Worm (Caenorhabditis elegans) whole organism, L4 larva: ENCODE data around the gene sds-22.

Source experiments
- D1046.2 ChIP-seq: fragments of 200-800 bp; sonication (Bioruptor generic); IDR thresholded peaks from 2 replicates; pipeline ENCODE4 v1.3.6; 2022; ENCODE audit warnings: missing genetic modification characterization, missing compliant biosample characterization
- F10B5.3 ChIP-seq: sonication (generic microtip); optimal IDR thresholded peaks from 2 replicates; lab custom pipeline; 2016; ENCODE audit warnings: mild to moderate bottlenecking, missing genetic modification characterization, missing compliant biosample characterization
- F37D6.2 ChIP-seq: sonication (generic microtip); optimal IDR thresholded peaks from 2 replicates; lab custom pipeline; 2016; ENCODE audit warnings: mild to moderate bottlenecking, missing genetic modification characterization, missing compliant biosample characterization
- R02D3.7 ChIP-seq: fragments of 150-350 bp; sonication (generic microtip); optimal IDR thresholded peaks from 3 replicates; lab custom pipeline; 2014; ENCODE audit warnings: missing biosample characterization, missing genetic modification characterization
- T20F7.1 ChIP-seq: fragments of 200-800 bp; sonication (Bioruptor generic); optimal IDR thresholded peaks from 2 replicates; lab custom pipeline; 2018; ENCODE audit warnings: mild to moderate bottlenecking, missing genetic modification characterization, missing compliant biosample characterization
- Y5F2A.4 ChIP-seq: fragments of 200-800 bp; sonication (Bioruptor generic); optimal IDR thresholded peaks from 2 replicates; lab custom pipeline; 2018; ENCODE audit warnings: mild to moderate bottlenecking, missing genetic modification characterization, missing compliant biosample characterization
- ZK546.5 ChIP-seq, 2 experiments: sonication (generic microtip); optimal IDR thresholded peaks; 2 replicates each; lab custom pipeline; 2017; ENCODE audit warnings: missing biosample characterization in 2 of 2, missing genetic modification characterization in 2 of 2
- aha-1 ChIP-seq: fragments of 150-350 bp; peaks from one replicate; lab custom pipeline; 2014; ENCODE audit warnings: missing biosample characterization, missing genetic modification characterization
- attf-4 ChIP-seq: sonication (generic microtip); optimal IDR thresholded peaks from 3 replicates; lab custom pipeline; 2017; ENCODE audit warnings: missing biosample characterization, missing genetic modification characterization
- ceh-20 ChIP-seq: fragments of 200-800 bp; sonication (Bioruptor generic); IDR thresholded peaks from 2 replicates; pipeline ENCODE4 v1.3.6; 2022; ENCODE audit warnings: missing genetic modification reagents, missing genetic modification characterization, missing compliant biosample characterization
- ceh-28 ChIP-seq: fragments of 150-350 bp; optimal IDR thresholded peaks from 2 replicates; lab custom pipeline; 2014; ENCODE audit warnings: missing biosample characterization, missing genetic modification reagents, missing genetic modification characterization
- ceh-32 ChIP-seq: sonication (generic microtip); optimal IDR thresholded peaks from 2 replicates; lab custom pipeline; 2016; ENCODE audit warnings: mild to moderate bottlenecking, missing genetic modification characterization, missing compliant biosample characterization; ENCODE audit not compliant: poor library complexity
- cey-2 ChIP-seq: sonication (generic microtip); optimal IDR thresholded peaks from 3 replicates; lab custom pipeline; 2017; ENCODE audit warnings: missing genetic modification characterization, mild to moderate bottlenecking, missing compliant biosample characterization, antibody characterized with exemption, borderline replicate concordance; ENCODE audit not compliant: insufficient read depth
- daf-12 ChIP-seq: fragments of 150-350 bp; optimal IDR thresholded peaks from 2 replicates; lab custom pipeline; 2014; ENCODE audit warnings: missing biosample characterization, missing genetic modification reagents, missing genetic modification characterization
- daf-16 ChIP-seq, 3 experiments: sonication (generic microtip); optimal IDR thresholded peaks; 2 replicates each; lab custom pipeline; 2016 to 2017; ENCODE audit warnings: missing genetic modification characterization in 3 of 3, missing genetic modification reagents in 3 of 3, mild to moderate bottlenecking in 2 of 3, missing compliant biosample characterization in 2 of 3, missing biosample characterization in 1 of 3, moderate library complexity in 1 of 3
- dmd-8 ChIP-seq: fragments of 200-800 bp; sonication (Bioruptor generic); IDR thresholded peaks from 2 replicates; pipeline ENCODE4 v1.3.6; 2022; ENCODE audit warnings: missing genetic modification characterization, missing compliant biosample characterization
- dmd-9 ChIP-seq: fragments of 200-800 bp; sonication (Bioruptor generic); IDR thresholded peaks from 2 replicates; pipeline ENCODE4 v1.3.6; 2022; ENCODE audit warnings: missing genetic modification reagents, missing genetic modification characterization, missing compliant biosample characterization
- dve-1 ChIP-seq: sonication (generic microtip); optimal IDR thresholded peaks from 2 replicates; lab custom pipeline; 2017; ENCODE audit warnings: antibody characterized with exemption, mild to moderate bottlenecking, missing genetic modification characterization, missing compliant biosample characterization; ENCODE audit not compliant: insufficient read depth
- fos-1 ChIP-seq: fragments of 150-350 bp; optimal IDR thresholded peaks from 2 replicates; lab custom pipeline; 2014; ENCODE audit warnings: missing biosample characterization, missing genetic modification characterization
- gei-8 ChIP-seq: fragments of 200-800 bp; sonication (Bioruptor generic); optimal IDR thresholded peaks from 2 replicates; lab custom pipeline; 2018; ENCODE audit warnings: mild to moderate bottlenecking, missing genetic modification characterization, missing compliant biosample characterization
- hmg-1.1 ChIP-seq: fragments of 200-800 bp; sonication (Bioruptor generic); IDR thresholded peaks from 2 replicates; pipeline ENCODE4 v1.3.6; 2022; ENCODE audit warnings: missing genetic modification reagents, missing genetic modification characterization, missing compliant biosample characterization
- lim-7 ChIP-seq: fragments of 200-800 bp; sonication (Bioruptor generic); IDR thresholded peaks from 2 replicates; pipeline ENCODE4 v1.3.6; 2022; ENCODE audit warnings: missing genetic modification characterization, missing compliant biosample characterization
- lin-13 ChIP-seq: fragments of 150-350 bp; optimal IDR thresholded peaks from 2 replicates; lab custom pipeline; 2014; ENCODE audit warnings: missing biosample characterization, missing genetic modification reagents, missing genetic modification characterization
- lin-15B ChIP-seq: fragments of 150-350 bp; sonication (generic microtip); optimal IDR thresholded peaks from 3 replicates; lab custom pipeline; 2014; ENCODE audit warnings: missing biosample characterization, missing genetic modification characterization
- lin-29 ChIP-seq: fragments of 200-800 bp; sonication (Bioruptor generic); IDR thresholded peaks from 2 replicates; pipeline ENCODE4 v1.3.6; 2022; ENCODE audit warnings: missing genetic modification reagents, missing genetic modification characterization, missing compliant biosample characterization
- lin-39 ChIP-seq: fragments of 150-350 bp; optimal IDR thresholded peaks from 2 replicates; lab custom pipeline; 2014; ENCODE audit warnings: missing biosample characterization, missing genetic modification reagents, missing genetic modification characterization
- lsy-2 ChIP-seq, 2 experiments: fragments of 150-350 bp in 1 of 2; sonication (generic microtip) in 1 of 2; optimal IDR thresholded peaks; 2 replicates each; lab custom pipeline; 2014 to 2017; ENCODE audit warnings: missing biosample characterization in 2 of 2, missing genetic modification characterization in 2 of 2
- madf-5 ChIP-seq, 2 experiments: fragments of 200-800 bp; sonication (Bioruptor generic); IDR thresholded peaks; 2 replicates each; pipeline ENCODE4 v1.3.6; 2022; ENCODE audit warnings: missing compliant biosample characterization in 2 of 2, missing genetic modification characterization in 2 of 2
- mep-1 ChIP-seq: fragments of 150-350 bp; sonication (generic microtip); optimal IDR thresholded peaks from 3 replicates; lab custom pipeline; 2014; ENCODE audit warnings: missing biosample characterization, missing genetic modification characterization
- mes-2 ChIP-seq: sonication (generic microtip); optimal IDR thresholded peaks from 2 replicates; lab custom pipeline; 2016; ENCODE audit warnings: missing genotype, mild to moderate bottlenecking, missing genetic modification characterization, missing compliant biosample characterization; ENCODE audit not compliant: poor library complexity, severe bottlenecking
- nhr-102 ChIP-seq: sonication (generic microtip); optimal IDR thresholded peaks from 2 replicates; lab custom pipeline; 2016; ENCODE audit warnings: mild to moderate bottlenecking, missing genetic modification characterization, moderate library complexity, missing compliant biosample characterization
- nhr-28 ChIP-seq: fragments of 150-350 bp; optimal IDR thresholded peaks from 2 replicates; lab custom pipeline; 2014; ENCODE audit warnings: missing biosample characterization, missing genetic modification characterization
- nhr-41 ChIP-seq: fragments of 200-800 bp; sonication (Bioruptor generic); IDR thresholded peaks from 2 replicates; pipeline ENCODE4 v1.3.6; 2022; ENCODE audit warnings: missing genetic modification reagents, missing genetic modification characterization, missing compliant biosample characterization
- nhr-48 ChIP-seq: sonication (generic microtip); optimal IDR thresholded peaks from 2 replicates; lab custom pipeline; 2016; ENCODE audit warnings: mild to moderate bottlenecking, missing genetic modification characterization, missing compliant biosample characterization
- nhr-6 ChIP-seq: fragments of 150-350 bp; optimal IDR thresholded peaks from 2 replicates; lab custom pipeline; 2014; ENCODE audit warnings: missing biosample characterization, missing genetic modification characterization
- nhr-76 ChIP-seq: fragments of 150-350 bp; optimal IDR thresholded peaks from 2 replicates; lab custom pipeline; 2014; ENCODE audit warnings: missing biosample characterization, missing genetic modification characterization
- nhr-77 ChIP-seq: fragments of 150-350 bp; optimal IDR thresholded peaks from 2 replicates; lab custom pipeline; 2014; ENCODE audit warnings: missing biosample characterization, missing genetic modification characterization
- php-3 ChIP-seq: fragments of 200-800 bp; sonication (Bioruptor generic); IDR thresholded peaks from 2 replicates; pipeline ENCODE4 v1.3.6; 2022; ENCODE audit warnings: missing genetic modification reagents, missing genetic modification characterization, missing compliant biosample characterization
- sdz-12 ChIP-seq: fragments of 200-800 bp; sonication (Bioruptor generic); optimal IDR thresholded peaks from 2 replicates; lab custom pipeline; 2018; ENCODE audit warnings: mild to moderate bottlenecking, missing genetic modification characterization, missing compliant biosample characterization
- skn-1 ChIP-seq: fragments of 150-350 bp; optimal IDR thresholded peaks from 2 replicates; lab custom pipeline; 2014; ENCODE audit warnings: missing biosample characterization, missing genetic modification characterization
- spr-1 ChIP-seq: sonication (generic microtip); optimal IDR thresholded peaks from 2 replicates; lab custom pipeline; 2016; ENCODE audit warnings: mild to moderate bottlenecking, missing genetic modification characterization, missing compliant biosample characterization
- vab-7 ChIP-seq: fragments of 200-800 bp; sonication (Bioruptor generic); IDR thresholded peaks from 2 replicates; pipeline ENCODE4 v1.3.6; 2022; ENCODE audit warnings: missing genetic modification reagents, missing genetic modification characterization, missing compliant biosample characterization
- zag-1 ChIP-seq: fragments of 150-350 bp; optimal IDR thresholded peaks from 2 replicates; lab custom pipeline; 2014; ENCODE audit warnings: missing biosample characterization, missing genetic modification characterization
- zfp-3 ChIP-seq: fragments of 200-800 bp; sonication (Bioruptor generic); conservative IDR thresholded peaks from 2 replicates; pipeline ENCODE4 v1.3.6; 2022; ENCODE audit warnings: missing genetic modification reagents, missing genetic modification characterization, missing compliant biosample characterization

Gene sds-22

DNA sequence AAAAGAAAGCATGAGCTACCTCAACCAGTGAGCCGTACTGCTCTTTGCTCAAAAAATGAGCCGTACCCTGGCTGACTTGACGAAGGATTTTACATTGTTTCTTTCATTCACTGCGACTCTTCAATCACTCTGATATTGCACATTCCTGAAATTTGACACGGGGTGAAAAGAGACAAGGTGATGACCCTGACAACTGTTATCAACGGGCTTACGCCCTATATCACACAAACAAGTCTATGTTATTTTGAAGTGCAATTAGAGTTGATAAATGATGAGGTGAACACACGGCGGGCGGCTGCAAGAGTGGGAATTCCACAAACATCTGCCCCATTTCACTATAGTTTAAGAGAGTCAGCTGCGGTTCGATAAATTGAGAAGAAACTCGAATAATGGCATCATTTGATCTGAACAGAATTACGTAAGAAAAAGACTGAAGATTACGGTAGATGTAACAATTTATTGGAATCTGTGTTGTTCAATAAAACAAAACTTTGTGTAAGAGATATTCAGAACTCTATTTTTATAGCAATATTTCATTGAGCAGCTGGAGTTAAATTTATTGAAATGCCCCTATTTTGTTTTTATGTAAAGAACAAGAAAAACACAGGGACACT is 21.5 kb upstream of the sds-22 start (continued):
- TF ChIP-seq spr-1 (tag; lab: Kevin White, UChicago): no peak
- TF ChIP-seq lin-15B (tag; lab: Kevin White, UChicago): no peak
- no peak for TF ChIP-seq attf-4 (tag; lab: Kevin White, UChicago)
- TF ChIP-seq ceh-32: no peak
- no peak for TF ChIP-seq Y5F2A.4 (GFP tag; lab: Kevin White, UChicago)
- no peak for TF ChIP-seq mes-2 (tag; lab: Kevin White, UChicago)
- TF ChIP-seq T20F7.1 (GFP tag; lab: Kevin White, UChicago): no peak
- peak in 1 of 2 experiments; percentile 96 for TF ChIP-seq daf-16 (GFP tag; optimal IDR thresholded peaks at IDR 0.05; lab: Kevin White, UChicago)
- TF ChIP-seq daf-16 (tag; optimal IDR thresholded peaks at IDR 0.05; lab: Kevin White, UChicago): no peak
- no peak for TF ChIP-seq fos-1 (tag; lab: Kevin White, UChicago)
- no peak for TF ChIP-seq lin-13 (GFP tag; lab: Kevin White, UChicago)
- TF ChIP-seq gei-8 (GFP tag; lab: Kevin White, UChicago): no peak
- TF ChIP-seq aha-1: peak; percentile 95
- TF ChIP-seq nhr-76 (tag; lab: Kevin White, UChicago): no peak
- no peak for TF ChIP-seq sdz-12
- no peak for TF ChIP-seq nhr-48 (tag; lab: Kevin White, UChicago)
- no peak for TF ChIP-seq lin-29
- TF ChIP-seq F10B5.3 (tag; lab: Kevin White, UChicago): no peak
- TF ChIP-seq ZK546.5 (tag; optimal IDR thresholded peaks at IDR 0.05; lab: Kevin White, UChicago): no peak
- TF ChIP-seq daf-12 (tag; lab: Kevin White, UChicago): no peak
- no peak for TF ChIP-seq nhr-41
- no peak for TF ChIP-seq nhr-28 (tag; lab: Kevin White, UChicago)
- no peak for TF ChIP-seq nhr-6 (tag; lab: Kevin White, UChicago)
- TF ChIP-seq nhr-77: no peak
- TF ChIP-seq skn-1 (tag; lab: Kevin White, UChicago): no peak
- TF ChIP-seq hmg-1.1: 0 out of 2 replicates have a peak, but pooled peaks have one; percentile 16
- TF ChIP-seq cey-2: no peak
- TF ChIP-seq mep-1 (tag; lab: Kevin White, UChicago): no peak
- peak in 1 of 2 experiments; percentile 44 for TF ChIP-seq lsy-2 (tag; optimal IDR thresholded peaks at IDR 0.05; lab: Kevin White, UChicago)
- no peak for TF ChIP-seq dmd-8 (GFP tag; lab: Robert Waterston, UW)
- no peak for TF ChIP-seq lim-7 (GFP tag; lab: Robert Waterston, UW)
- no peak for TF ChIP-seq vab-7 (GFP tag; lab: Robert Waterston, UW)
- no peak for TF ChIP-seq D1046.2
- no peak for TF ChIP-seq ceh-28
- no peak for TF ChIP-seq nhr-102 (tag; lab: Kevin White, UChicago)
- no peak for TF ChIP-seq R02D3.7 (tag; lab: Kevin White, UChicago)
- TF ChIP-seq php-3 (GFP tag; lab: Robert Waterston, UW): no peak
- no peak for TF ChIP-seq dmd-9 (GFP tag; lab: Robert Waterston, UW)
- TF ChIP-seq ceh-20 (GFP tag; lab: Robert Waterston, UW): 0 out of 2 replicates have a peak, but pooled peaks have one; percentile 61
- no peak for TF ChIP-seq F37D6.2
- no peak for TF ChIP-seq zag-1
- no peak for TF ChIP-seq lin-39 (tag; lab: Kevin White, UChicago)
- TF ChIP-seq zfp-3 (GFP tag; lab: Robert Waterston, UW): no peak
- no peak for TF ChIP-seq madf-5 (GFP tag; IDR thresholded peaks at IDR 0.05; lab: Robert Waterston, UW)
- no peak for TF ChIP-seq dve-1 (tag; lab: Kevin White, UChicago)
- TF ChIP-seq, all 104 proteins: peak for 8
